Worm (Caenorhabditis elegans) whole organism, late embryonic: ENCODE measurements around the gene pho-13.

Experiments
- F13H6.1 ChIP-seq: sonication (generic microtip); optimal IDR thresholded peaks from 2 replicates; lab custom pipeline; 2016; ENCODE audit warnings: missing genetic modification characterization, missing compliant biosample characterization
- T23F11.4 ChIP-seq: fragments of 200-800 bp; sonication (Bioruptor generic); optimal IDR thresholded peaks from 2 replicates; lab custom pipeline; 2018; ENCODE audit warnings: mild to moderate bottlenecking, missing genetic modification characterization, missing compliant biosample characterization
- ama-1 ChIP-seq: fragments of 150-350 bp; optimal IDR thresholded peaks from 2 replicates; lab custom pipeline; 2014
- ceh-19 ChIP-seq: fragments of 200-800 bp; sonication (Bioruptor generic); optimal IDR thresholded peaks from 2 replicates; lab custom pipeline; 2018; ENCODE audit warnings: mild to moderate bottlenecking, missing genetic modification characterization, missing compliant biosample characterization
- ceh-2 ChIP-seq: sonication (generic microtip); optimal IDR thresholded peaks from 2 replicates; lab custom pipeline; 2016; ENCODE audit warnings: missing genotype, missing genetic modification characterization, missing compliant biosample characterization
- ceh-45 ChIP-seq: fragments of 200-800 bp; sonication (Bioruptor generic); IDR thresholded peaks from 2 replicates; pipeline ENCODE4 v1.3.6; 2022; ENCODE audit warnings: missing genetic modification reagents, missing genetic modification characterization, missing compliant biosample characterization
- fkh-10 ChIP-seq: fragments of 150-350 bp; optimal IDR thresholded peaks from 2 replicates; lab custom pipeline; 2014; ENCODE audit warnings: missing biosample characterization, missing genetic modification reagents, missing genetic modification characterization
- unc-86 ChIP-seq: sonication (generic microtip); optimal IDR thresholded peaks from 2 replicates; lab custom pipeline; 2016; ENCODE audit warnings: missing genetic modification characterization, missing compliant biosample characterization

ce11 chrII:8854874-8855273 is 48.1 kb upstream of the pho-13 start:
- no peak for TF ChIP-seq ama-1 (lab: Kevin White, UChicago)
- no peak for TF ChIP-seq unc-86 (tag; lab: Kevin White, UChicago)
- TF ChIP-seq ceh-19 (GFP tag; lab: Kevin White, UChicago), result no peak
- TF ChIP-seq fkh-10 (GFP tag; lab: Kevin White, UChicago), result no peak
- no peak for TF ChIP-seq T23F11.4 (GFP tag; lab: Kevin White, UChicago)
- TF ChIP-seq ceh-2 (tag; lab: Kevin White, UChicago), result no peak
- TF ChIP-seq F13H6.1 (tag; lab: Kevin White, UChicago), result no peak
- TF ChIP-seq ceh-45 (GFP tag; lab: Robert Waterston, UW), result no peak
